Worm (Caenorhabditis elegans) whole organism, L4/young adult: Measurements from ENCODE around the gene grd-2.

Source experiments
- W03F9.2 ChIP-seq: fragments of 150-350 bp; optimal IDR thresholded peaks from 2 replicates; lab custom pipeline; 2014; ENCODE audit warnings: missing biosample characterization, missing genetic modification characterization
- dao-5 ChIP-seq: sonication (generic microtip); optimal IDR thresholded peaks from 2 replicates; lab custom pipeline; 2016; ENCODE audit warnings: missing genotype, missing genetic modification characterization, moderate library complexity, missing compliant biosample characterization
- him-1 ChIP-seq: sonication (generic microtip); optimal IDR thresholded peaks from 2 replicates; lab custom pipeline; 2016; ENCODE audit warnings: missing genotype, missing genetic modification reagents, missing genetic modification characterization, missing compliant biosample characterization

Gene grd-2

ce11 chrV:20639294-20639693 lies 29.7 kb downstream of the grd-2 start, which contains the start of gene srxa-14:
srxa-14 (plus strand) TSS chrV:20639594.
- no peak for TF ChIP-seq dao-5 (tag; lab: Kevin White, UChicago)
- no peak for TF ChIP-seq him-1 (tag; lab: Kevin White, UChicago)
- TF ChIP-seq W03F9.2 (tag; lab: Kevin White, UChicago): no peak

DNA sequence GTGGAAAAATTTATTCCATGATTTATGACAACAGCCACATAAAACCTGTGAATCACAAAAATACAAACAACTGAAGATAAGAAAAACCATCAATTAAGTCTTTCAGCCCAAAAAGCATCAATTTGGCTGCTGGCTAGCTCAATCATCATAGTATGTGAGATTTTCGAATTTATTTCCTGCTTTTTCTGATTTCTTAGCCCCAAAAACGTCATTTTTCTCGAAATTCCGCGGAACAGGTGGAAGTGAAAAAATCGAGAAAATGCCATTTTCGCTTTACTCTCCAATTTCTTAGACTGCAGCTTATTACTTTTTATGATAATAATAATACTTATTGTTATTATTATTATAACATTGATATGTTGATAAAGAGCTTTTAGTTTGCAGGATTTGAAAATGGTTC lies 32.3 kb downstream of the grd-2 start, which contains the start of gene srxa-15:
srxa-15 (plus strand) TSS at position 301 of the 400 bp plus-strand sequence.
- TF ChIP-seq him-1 (tag; lab: Kevin White, UChicago) (no peak), W03F9.2 (tag; lab: Kevin White, UChicago) (no peak), dao-5 (tag; lab: Kevin White, UChicago) (no peak)

DNA sequence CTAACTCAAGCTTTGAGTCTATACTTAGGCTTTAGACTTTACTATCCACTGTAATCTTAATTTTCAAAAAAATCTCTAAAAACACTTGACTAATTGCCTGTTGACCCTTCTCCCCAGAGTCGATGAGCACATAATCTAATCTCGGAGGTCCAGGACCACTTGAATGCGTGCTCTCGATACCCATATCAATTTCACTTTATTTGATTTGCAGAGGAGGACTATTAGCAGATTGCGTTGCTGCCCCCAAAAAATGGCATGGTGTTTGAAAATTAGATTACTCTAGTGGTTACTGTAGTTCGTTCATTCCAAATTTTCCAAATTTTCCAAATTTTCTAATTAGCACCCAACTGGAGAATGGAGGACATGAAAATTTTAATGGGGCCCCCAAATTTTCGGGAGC lies 35.9 kb downstream of the grd-2 start:
- TF ChIP-seq W03F9.2 (tag; lab: Kevin White, UChicago): no peak

DNA sequence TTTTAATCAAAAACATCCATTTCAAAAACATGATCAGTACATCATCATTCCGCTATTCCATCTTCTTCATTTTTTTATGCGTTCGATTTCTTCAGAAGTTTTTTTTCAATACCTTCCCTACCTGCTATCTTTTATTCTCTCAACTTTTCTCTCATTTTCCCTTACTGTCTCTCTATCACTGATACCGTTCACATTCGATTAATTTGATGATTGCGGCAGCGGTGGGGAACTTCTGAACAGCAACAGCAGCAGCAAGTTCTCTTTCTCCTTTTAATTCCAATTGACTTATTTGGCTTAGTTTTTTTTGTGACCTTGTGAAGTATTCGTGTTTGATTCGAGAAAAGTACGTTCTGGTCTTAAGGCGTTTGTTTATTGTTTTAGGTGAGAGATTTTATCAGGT lies 39.3 kb downstream of the grd-2 start:
- TF ChIP-seq him-1 (tag; lab: Kevin White, UChicago): no peak
- no peak for TF ChIP-seq W03F9.2 (tag; lab: Kevin White, UChicago)
- TF ChIP-seq dao-5 (tag; lab: Kevin White, UChicago): no peak

DNA sequence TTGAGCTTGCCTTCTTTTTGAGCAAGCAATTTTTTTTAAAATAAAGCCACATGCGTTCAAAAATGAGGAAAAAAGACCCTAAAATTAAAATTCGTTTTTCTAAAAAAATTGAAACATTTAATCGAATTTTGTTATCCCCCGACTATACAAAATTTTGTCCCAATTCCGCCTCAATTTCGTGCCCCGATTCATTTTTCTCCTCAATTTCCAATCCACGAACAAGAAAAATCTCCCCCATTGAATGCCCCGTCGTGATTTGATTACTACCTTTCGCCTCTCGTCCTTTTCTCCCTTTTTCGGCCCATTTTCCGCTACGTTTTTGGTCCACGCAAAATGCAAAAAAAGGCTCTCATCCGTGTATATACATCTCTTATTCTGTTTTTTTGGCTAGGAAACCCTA lies 42.3 kb downstream of the grd-2 start:
- TF ChIP-seq dao-5 (tag; lab: Kevin White, UChicago) (no peak), him-1 (tag; lab: Kevin White, UChicago) (no peak), W03F9.2 (tag; lab: Kevin White, UChicago) (no peak)

DNA sequence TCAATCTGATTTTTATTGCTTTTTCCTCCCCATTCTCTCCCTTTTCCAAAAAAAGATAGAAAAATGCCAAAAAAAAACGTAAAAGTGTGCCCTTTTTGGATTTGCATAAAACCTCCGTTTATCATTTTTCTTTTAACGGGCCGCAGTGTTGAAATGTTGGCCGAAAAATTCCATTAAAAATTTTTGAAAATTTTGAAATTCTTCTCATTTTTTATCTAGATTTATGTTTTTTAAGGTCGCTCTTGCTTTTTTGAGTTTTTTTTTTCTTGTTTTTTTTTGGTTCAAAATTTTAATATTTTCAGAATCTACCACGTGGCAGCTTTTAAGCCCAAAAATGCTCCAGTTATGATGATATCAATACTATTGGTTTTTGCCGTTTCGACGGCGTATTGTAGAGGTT lies 44.8 kb downstream of the grd-2 start, which contains the start of gene mnr-1:
mnr-1 (plus strand) TSS at position 301 of the 400 bp plus-strand sequence.
- TF ChIP-seq W03F9.2 (tag; lab: Kevin White, UChicago) (no peak), him-1 (tag; lab: Kevin White, UChicago) (no peak), dao-5 (tag; lab: Kevin White, UChicago) (no peak)

DNA sequence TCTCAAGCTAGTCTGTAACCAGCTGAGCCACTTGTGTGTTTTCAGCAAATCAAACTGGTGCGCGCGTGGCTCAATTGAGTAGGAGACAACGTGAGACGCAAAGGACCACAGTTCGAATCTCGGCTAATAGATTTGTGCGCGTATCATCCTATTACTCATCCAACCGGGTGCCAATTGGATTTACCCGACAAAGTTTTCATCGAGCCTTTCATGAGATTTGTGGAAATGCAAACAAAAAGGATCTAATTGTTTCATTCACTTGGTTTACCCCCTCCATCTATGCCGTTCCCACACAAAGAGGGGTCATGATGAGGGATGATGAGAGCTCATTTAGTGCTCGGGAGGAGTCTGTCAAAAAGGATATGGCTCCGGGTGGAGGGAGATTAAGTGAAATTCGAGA lies 45.6 kb downstream of the grd-2 start:
- TF ChIP-seq W03F9.2 (tag; lab: Kevin White, UChicago): no peak
- TF ChIP-seq dao-5 (tag; lab: Kevin White, UChicago): no peak
- TF ChIP-seq him-1 (tag; lab: Kevin White, UChicago): no peak

ce11 chrV:20656626-20657025 lies 47.0 kb downstream of the grd-2 start:
- TF ChIP-seq him-1 (tag; lab: Kevin White, UChicago): no peak
- no peak for TF ChIP-seq dao-5 (tag; lab: Kevin White, UChicago)
- TF ChIP-seq W03F9.2 (tag; lab: Kevin White, UChicago): no peak

ce11 chrV:20660025-20660424 lies 50.4 kb downstream of the grd-2 start, which contains the start of gene W01F3.2:
W01F3.2 (plus strand) TSS chrV:20660325.
- TF ChIP-seq dao-5 (tag; lab: Kevin White, UChicago) (no peak), him-1 (tag; lab: Kevin White, UChicago) (no peak), W03F9.2 (tag; lab: Kevin White, UChicago) (no peak)

DNA sequence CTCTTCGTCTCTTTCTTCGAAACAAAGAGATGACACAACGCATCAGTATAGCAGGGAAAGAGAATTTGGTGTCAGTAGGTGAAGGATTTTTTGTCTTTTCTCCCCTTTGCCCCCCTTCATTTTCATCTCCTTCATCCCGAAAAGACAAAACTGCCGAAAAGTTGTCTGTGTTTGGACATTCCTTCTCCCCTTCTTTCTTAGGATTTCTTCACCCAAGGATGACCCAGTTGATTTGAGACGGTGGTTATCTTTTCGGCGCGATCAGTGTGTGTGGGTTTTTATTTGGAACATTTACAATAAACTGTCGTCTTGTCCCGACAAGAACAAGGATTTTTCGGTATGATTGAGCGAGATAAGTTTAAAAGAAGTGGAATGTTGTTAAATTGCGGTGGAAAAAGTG lies 52.9 kb downstream of the grd-2 start:
- no peak for TF ChIP-seq W03F9.2 (tag; lab: Kevin White, UChicago)
- no peak for TF ChIP-seq dao-5 (tag; lab: Kevin White, UChicago)
- TF ChIP-seq him-1 (tag; lab: Kevin White, UChicago): no peak
